Worm (Caenorhabditis elegans): Measurements from ENCODE around the gene nhr-223.
"Not testable (repeated sequence)": the region's sequence is repeated elsewhere in the genome, so short reads cannot be mapped to it uniquely, and the experiment has no call there.

ce11 chrV:15811982-15812381 lies 15.8 kb downstream of the nhr-223 start, which contains the start of gene nhr-282:
- not testable (repeated sequence) for TF ChIP-seq flt-1 (GFP tag; IDR thresholded peaks at IDR 0.05); ref-1 (GFP tag; conservative IDR thresholded peaks at IDR 0.05); ztf-29 (GFP tag; IDR thresholded peaks at IDR 0.05); T22C8.4 (GFP tag; IDR thresholded peaks at IDR 0.05); klf-2 (GFP tag; conservative IDR thresholded peaks at IDR 0.05); cog-1 (tag; optimal IDR thresholded peaks at IDR 0.05); ztf-23 (GFP tag; IDR thresholded peaks at IDR 0.05); med-1 (GFP tag; optimal IDR thresholded peaks at IDR 0.05; ENCODE audit: insufficient read depth); tab-1 (GFP tag; IDR thresholded peaks at IDR 0.05)
